Worm (Caenorhabditis elegans) whole organism, mixed stage, embryonic: ENCODE results near the gene R05G6.4.

Experiments used
- ceh-83 ChIP-seq: fragments of 200-800 bp; sonication (Bioruptor generic); optimal IDR thresholded peaks from 2 replicates; lab custom pipeline; 2018; ENCODE audit warnings: mild to moderate bottlenecking, missing genetic modification characterization, missing compliant biosample characterization
- mep-1 ChIP-seq: fragments of 150-350 bp; optimal IDR thresholded peaks from 2 replicates; lab custom pipeline; 2017; ENCODE audit warnings: missing biosample characterization, missing genetic modification reagents, missing genetic modification characterization, inconsistent platforms
- nhr-237 ChIP-seq: fragments of 150-350 bp; optimal IDR thresholded peaks from 2 replicates; lab custom pipeline; 2014; ENCODE audit warnings: missing biosample characterization, missing genetic modification characterization
- sem-2 ChIP-seq: fragments of 200-800 bp; sonication (Bioruptor generic); optimal IDR thresholded peaks from 2 replicates; lab custom pipeline; 2018; ENCODE audit warnings: mild to moderate bottlenecking, missing genetic modification characterization, missing compliant biosample characterization
- snpc-4 ChIP-seq: fragments of 150-350 bp; optimal IDR thresholded peaks from 2 replicates; lab custom pipeline; 2014; ENCODE audit warnings: missing biosample characterization, missing genetic modification characterization
- ztf-11 ChIP-seq: fragments of 150-350 bp; optimal IDR thresholded peaks from 2 replicates; lab custom pipeline; 2014; ENCODE audit warnings: missing biosample characterization, missing genetic modification characterization

- TF ChIP-seq snpc-4 (no peak), ceh-83 (GFP tag; lab: Kevin White, UChicago) (no peak), sem-2 (GFP tag; lab: Kevin White, UChicago) (no peak), ztf-11 (tag; lab: Kevin White, UChicago) (no peak), nhr-237 (tag; lab: Kevin White, UChicago) (no peak), mep-1 (no peak)
Measured at ce11 chrIV:7512617-7513233, at the start of gene R05G6.4, which contains the start of gene plc-4.
